Worm (Caenorhabditis elegans): ENCODE data around the gene cyn-4.
A peak's percentile ranks its signal among the peaks of the same experiment; 100 is the strongest.

Gene cyn-4

DNA sequence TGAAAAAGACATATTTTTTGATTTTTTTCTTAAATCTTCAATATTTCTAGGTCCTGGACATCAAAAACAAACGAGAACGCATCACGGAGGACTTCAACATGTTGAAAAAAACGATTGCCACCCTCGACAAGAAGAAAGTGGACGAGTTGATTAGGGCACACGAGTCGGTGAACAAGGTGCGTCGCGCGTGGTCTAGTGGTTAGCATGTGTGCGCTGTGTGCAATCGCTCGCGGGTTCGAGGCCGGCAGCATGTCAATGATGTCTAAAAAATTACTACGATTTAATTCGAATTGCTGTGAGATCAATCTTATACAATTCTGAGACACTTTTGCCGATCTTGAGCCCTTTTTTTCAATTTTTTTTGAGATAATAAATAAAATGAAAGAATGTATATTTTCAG is 32.3 kb downstream of the cyn-4 start (continued):
- TF ChIP-seq skn-1 (tag; optimal IDR thresholded peaks at IDR 0.05) (no peak), dmd-8 (GFP tag; IDR thresholded peaks at IDR 0.05) (peak; percentile 96), tra-1 (GFP tag; IDR thresholded peaks at IDR 0.05) (peak; percentile 79), F44E2.7 (GFP tag; IDR thresholded peaks at IDR 0.05) (peak; percentile 79; the same call in 1 of the 2 replicates), lim-7 (GFP tag; IDR thresholded peaks at IDR 0.05) (peak; percentile 89), spr-1 (tag; optimal IDR thresholded peaks at IDR 0.05) (peak; percentile 71), spr-3 (GFP tag; optimal IDR thresholded peaks at IDR 0.05) (peak; percentile 77), lin-13 (GFP tag; optimal IDR thresholded peaks at IDR 0.05) (peak; percentile 68), ctbp-1 (GFP tag; IDR thresholded peaks at IDR 0.05) (peak; percentile 88), php-3 (GFP tag; IDR thresholded peaks at IDR 0.05) (peak; percentile 78)

DNA sequence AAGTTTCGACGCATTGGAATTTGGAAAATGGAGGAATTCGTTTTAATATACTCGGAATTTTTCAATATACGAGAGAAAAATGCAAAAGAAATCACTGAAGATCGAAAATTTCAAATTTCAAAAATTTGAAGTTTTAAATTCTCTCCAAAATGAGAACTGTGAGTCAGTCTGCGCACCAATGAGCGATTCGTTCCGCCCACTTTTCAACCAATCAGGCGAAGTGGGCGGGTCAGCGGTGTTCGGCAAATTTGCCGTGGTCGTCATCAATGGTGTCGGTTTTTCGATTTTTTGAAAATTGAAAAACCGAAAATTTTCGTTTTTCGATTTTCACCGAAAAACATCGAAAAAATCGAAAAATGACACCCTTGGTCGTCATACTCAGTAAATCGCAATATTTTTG is 33.9 kb downstream of the cyn-4 start:
- no peak for TF ChIP-seq ctbp-1 (GFP tag; IDR thresholded peaks at IDR 0.05)

DNA sequence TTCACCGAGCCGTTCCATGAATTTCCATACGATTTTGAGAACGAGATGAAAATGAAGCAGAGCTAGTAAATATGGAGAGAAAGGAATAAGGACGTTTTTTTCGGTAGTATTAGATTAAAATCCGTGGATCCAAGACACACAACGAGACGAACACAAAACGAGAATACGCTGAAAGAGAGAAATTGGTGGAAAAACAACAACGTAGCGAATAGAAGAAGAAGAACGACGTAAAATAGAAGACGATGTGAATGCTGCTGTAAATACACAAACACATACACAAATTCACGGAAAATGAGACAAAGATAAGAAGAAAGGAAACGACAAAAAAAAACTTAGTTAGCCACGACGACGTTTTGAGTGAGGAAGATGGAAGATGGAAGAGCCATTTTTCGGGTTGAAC is 37.7 kb downstream of the cyn-4 start:
- no peak for TF ChIP-seq ztf-7 (tag; optimal IDR thresholded peaks at IDR 0.05)
- no peak for TF ChIP-seq nhr-11 (tag; optimal IDR thresholded peaks at IDR 0.05)
- TF ChIP-seq aha-1 (tag), result peak; percentile 90
- no peak for TF ChIP-seq dve-1 (tag; optimal IDR thresholded peaks at IDR 0.05; ENCODE audit: insufficient read depth)
- no peak for TF ChIP-seq ceh-44 (GFP tag; IDR thresholded peaks at IDR 0.05)
- no peak for TF ChIP-seq lin-13 (GFP tag; optimal IDR thresholded peaks at IDR 0.05)

DNA sequence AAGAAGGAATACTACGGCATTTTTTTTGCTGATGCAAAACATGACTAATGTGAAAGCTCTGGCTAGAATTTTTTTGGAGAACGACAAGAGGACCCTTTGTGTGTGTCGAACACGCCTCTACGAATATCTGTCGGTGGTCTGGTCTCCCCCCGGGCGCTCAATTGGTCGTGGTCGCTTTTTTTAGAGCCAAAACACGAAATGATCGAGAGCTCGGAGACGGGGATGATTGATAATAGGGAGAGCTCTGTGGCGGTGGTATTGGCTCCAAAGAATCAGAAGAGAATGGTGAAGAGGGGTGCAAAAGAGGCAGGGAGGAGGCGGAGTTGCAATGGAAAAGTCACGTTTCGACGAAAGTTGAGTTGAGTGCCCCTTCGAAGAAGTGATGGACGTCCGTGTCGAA is 42.8 kb downstream of the cyn-4 start:
- TF ChIP-seq lir-3 (tag; optimal IDR thresholded peaks at IDR 0.05) (no peak), hmg-1.1 (GFP tag; IDR thresholded peaks at IDR 0.05) (0 out of 2 replicates have a peak, but pooled peaks have one; percentile 21), nhr-42 (GFP tag; IDR thresholded peaks at IDR 0.05) (no peak), set-16 (GFP tag; IDR thresholded peaks at IDR 0.05) (0 out of 2 replicates have a peak, but pooled peaks have one; percentile 14), aha-1 (tag) (no peak)

DNA sequence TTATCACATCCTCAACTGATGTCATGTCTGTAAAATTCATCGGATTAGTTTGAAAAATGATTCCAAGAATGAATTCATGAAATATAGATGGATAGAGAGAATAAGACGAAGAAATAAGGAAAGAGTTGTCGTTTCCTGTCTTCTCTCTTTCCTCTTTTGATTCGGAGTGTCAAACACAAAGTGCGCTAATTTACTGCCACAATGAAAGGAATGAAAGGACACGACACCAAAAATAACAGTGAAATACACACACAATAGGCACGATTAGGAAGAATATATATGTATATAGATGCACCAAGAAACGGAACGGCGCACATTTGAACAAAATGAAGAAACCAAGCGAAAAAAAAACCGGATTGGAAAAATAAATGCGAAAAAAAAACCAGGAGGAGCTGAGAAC is 43.3 kb downstream of the cyn-4 start, which contains the start of gene VM106R.1:
Gene VM106R.1, minus strand, starts transcription at position 101 of the 400 bp plus-strand sequence.
- TF ChIP-seq ces-1 (GFP tag; optimal IDR thresholded peaks at IDR 0.05) (no peak), nhr-28 (tag; optimal IDR thresholded peaks at IDR 0.05) (no peak), nhr-48 (tag; optimal IDR thresholded peaks at IDR 0.05) (no peak), T20F7.1 (GFP tag; optimal IDR thresholded peaks at IDR 0.05) (no peak), tra-1 (GFP tag; IDR thresholded peaks at IDR 0.05) (no peak), F37D6.2 (tag; optimal IDR thresholded peaks at IDR 0.05) (no peak), aly-2 (tag; optimal IDR thresholded peaks at IDR 0.05) (no peak), nhr-102 (tag; optimal IDR thresholded peaks at IDR 0.05) (no peak), tag-97 (GFP tag; IDR thresholded peaks at IDR 0.05) (no peak), jun-1 (tag; optimal IDR thresholded peaks at IDR 0.05) (no peak), dmd-6 (GFP tag; IDR thresholded peaks at IDR 0.05) (no peak), lin-1 (GFP tag; IDR thresholded peaks at IDR 0.05) (no peak), pha-4 (GFP tag; IDR thresholded peaks at IDR 0.05) (no peak), pha-4 (tag; optimal IDR thresholded peaks at IDR 0.05) (no peak), vab-7 (GFP tag; IDR thresholded peaks at IDR 0.05) (no peak), F44E2.7 (GFP tag; IDR thresholded peaks at IDR 0.05) (no peak), dmd-9 (GFP tag; IDR thresholded peaks at IDR 0.05) (no peak), T26A8.4 (GFP tag; IDR thresholded peaks at IDR 0.05) (no peak), sdz-12 (GFP tag; optimal IDR thresholded peaks at IDR 0.05) (no peak), nhr-42 (GFP tag; IDR thresholded peaks at IDR 0.05) (no peak), F10B5.3 (tag; optimal IDR thresholded peaks at IDR 0.05) (no peak)
